Fruit fly (Drosophila melanogaster) whole organism, embryonic: ENCODE results near the gene Cyp4d20.
A peak's percentile ranks its signal among the peaks of the same experiment; 100 is the strongest.

Experiments used
- Adf1 ChIP-seq: fragments of 200-800 bp; sonication (Bioruptor generic); IDR thresholded peaks from 2 replicates; pipeline ENCODE4 v1.3.6; 2022; ENCODE audit warnings: missing biosample characterization, missing genetic modification characterization
- CG10543 ChIP-seq: fragments of 200-800 bp; sonication (Bioruptor generic); optimal IDR thresholded peaks from 3 replicates; lab custom pipeline; 2017; ENCODE audit warnings: missing biosample characterization, mild to moderate bottlenecking, missing genetic modification characterization, moderate library complexity
- CG11085 ChIP-seq: fragments of 200-800 bp; sonication (Bioruptor generic); IDR thresholded peaks from 2 replicates; pipeline ENCODE4 v1.3.6; 2022; ENCODE audit warnings: missing biosample characterization, missing genetic modification characterization
- CG11398 ChIP-seq: fragments of 200-800 bp; sonication (Bioruptor generic); optimal IDR thresholded peaks from 2 replicates; lab custom pipeline; 2016; ENCODE audit warnings: missing biosample characterization, missing genetic modification characterization
- CG11695 ChIP-seq: fragments of 200-800 bp; sonication (Bioruptor generic); IDR thresholded peaks from 3 replicates; pipeline ENCODE4 v1.3.6; 2022; ENCODE audit warnings: missing biosample characterization, missing genetic modification characterization
- CG12769 ChIP-seq: fragments of 200-800 bp; sonication (Bioruptor generic); optimal IDR thresholded peaks from 2 replicates; lab custom pipeline; 2019; ENCODE audit warnings: missing biosample characterization, mild to moderate bottlenecking, missing genetic modification characterization, moderate library complexity
- CG15479 ChIP-seq: fragments of 200-800 bp; sonication (Bioruptor generic); optimal IDR thresholded peaks from 3 replicates; lab custom pipeline; 2019; ENCODE audit warnings: missing biosample characterization, mild to moderate bottlenecking, missing genetic modification characterization, moderate library complexity
- CG17385 ChIP-seq: fragments of 200-800 bp; sonication (Bioruptor generic); optimal IDR thresholded peaks from 3 replicates; lab custom pipeline; 2018; ENCODE audit warnings: missing biosample characterization, mild to moderate bottlenecking, missing genetic modification characterization
- CG1792 ChIP-seq: fragments of 200-800 bp; sonication (Bioruptor generic); optimal IDR thresholded peaks from 2 replicates; lab custom pipeline; 2016; ENCODE audit warnings: missing biosample characterization, missing genetic modification characterization
- CG18599 ChIP-seq: fragments of 200-800 bp; sonication (Bioruptor generic); optimal IDR thresholded peaks from 3 replicates; lab custom pipeline; 2017; ENCODE audit warnings: missing biosample characterization, missing genetic modification characterization, mild to moderate bottlenecking, moderate library complexity, missing genetic modification reagents
- CG2199 ChIP-seq: fragments of 200-800 bp; sonication (Bioruptor generic); IDR thresholded peaks from 3 replicates; pipeline ENCODE4 v1.3.6; 2022; ENCODE audit warnings: missing biosample characterization, missing genetic modification characterization
- CG31388 ChIP-seq: fragments of 200-800 bp; sonication (Bioruptor generic); optimal IDR thresholded peaks from 2 replicates; lab custom pipeline; 2016; ENCODE audit warnings: missing biosample characterization, missing genetic modification characterization
- CG3163 ChIP-seq: fragments of 200-800 bp; sonication (Bioruptor generic); optimal IDR thresholded peaks from 3 replicates; lab custom pipeline; 2016; ENCODE audit warnings: missing biosample characterization, missing genetic modification characterization
- CG32772 ChIP-seq: fragments of 200-800 bp; sonication (Bioruptor generic); IDR thresholded peaks from 2 replicates; pipeline ENCODE4 v1.3.6; 2022; ENCODE audit warnings: missing biosample characterization, missing genetic modification characterization
- CG33557 ChIP-seq: fragments of 200-800 bp; sonication (Bioruptor generic); optimal IDR thresholded peaks from 2 replicates; lab custom pipeline; 2019; ENCODE audit warnings: missing biosample characterization, mild to moderate bottlenecking, missing genetic modification characterization, moderate library complexity
- CG8089 ChIP-seq: fragments of 200-800 bp; sonication (Bioruptor generic); optimal IDR thresholded peaks from 3 replicates; lab custom pipeline; 2016; ENCODE audit warnings: missing biosample characterization, missing genetic modification characterization
- CG8765 ChIP-seq: fragments of 200-800 bp; sonication (Bioruptor generic); IDR thresholded peaks from 2 replicates; pipeline ENCODE4 v1.3.6; 2022; ENCODE audit warnings: missing biosample characterization, missing genetic modification characterization
- CG9817 ChIP-seq: fragments of 200-800 bp; sonication (Bioruptor generic); optimal IDR thresholded peaks from 2 replicates; lab custom pipeline; 2018; ENCODE audit warnings: missing biosample characterization, mild to moderate bottlenecking, missing genetic modification characterization, moderate library complexity
- Camta ChIP-seq: fragments of 200-800 bp; sonication (Bioruptor generic); optimal IDR thresholded peaks from 2 replicates; lab custom pipeline; 2016; ENCODE audit warnings: missing biosample characterization, missing genetic modification characterization
- Chrac-16 ChIP-seq: fragments of 200-800 bp; sonication (Bioruptor generic); optimal IDR thresholded peaks from 3 replicates; lab custom pipeline; 2016; ENCODE audit warnings: missing biosample characterization, missing genetic modification characterization
- D19A ChIP-seq: fragments of 200-800 bp; optimal IDR thresholded peaks from 3 replicates; lab custom pipeline; 2019; ENCODE audit warnings: missing biosample characterization, mild to moderate bottlenecking, missing genetic modification characterization, moderate library complexity
- Drgx ChIP-seq: fragments of 200-800 bp; sonication (Bioruptor generic); IDR thresholded peaks from 2 replicates; pipeline ENCODE4 v1.3.6; 2022; ENCODE audit warnings: missing biosample characterization, missing genetic modification characterization
- HLH3B ChIP-seq: fragments of 200-800 bp; sonication (Bioruptor generic); IDR thresholded peaks from 2 replicates; pipeline ENCODE4 v1.3.6; 2022; ENCODE audit warnings: missing biosample characterization, missing genetic modification characterization
- Lim3 ChIP-seq: fragments of 200-800 bp; sonication (Bioruptor generic); IDR thresholded peaks from 2 replicates; pipeline ENCODE4 v1.3.6; 2022; ENCODE audit warnings: missing biosample characterization, missing genetic modification characterization
- MBD-R2 ChIP-seq: fragments of 200-800 bp; sonication (Bioruptor generic); IDR thresholded peaks from 2 replicates; pipeline ENCODE4 v1.3.6; 2022; ENCODE audit warnings: missing biosample characterization, missing genetic modification characterization
- MTF-1 ChIP-seq: fragments of 200-800 bp; sonication (Bioruptor generic); optimal IDR thresholded peaks from 2 replicates; lab custom pipeline; 2018; ENCODE audit warnings: missing biosample characterization, mild to moderate bottlenecking, missing genetic modification characterization, borderline replicate concordance
- Mad ChIP-seq: fragments of 200-800 bp; sonication (Bioruptor generic); optimal IDR thresholded peaks from 2 replicates; lab custom pipeline; 2016; ENCODE audit warnings: missing biosample characterization, missing genetic modification characterization
- Med ChIP-seq: fragments of 200-800 bp; sonication (Bioruptor generic); peaks from one replicate; lab custom pipeline; 2016; ENCODE audit warnings: missing biosample characterization, missing genetic modification characterization, mild to moderate bottlenecking, inconsistent platforms, moderate library complexity
- Nf-YA ChIP-seq: fragments of 200-800 bp; sonication (Bioruptor generic); IDR thresholded peaks from 2 replicates; pipeline ENCODE4 v1.3.6; 2022; ENCODE audit warnings: missing biosample characterization, missing genetic modification characterization
- Ptx1 ChIP-seq: fragments of 200-800 bp; sonication (Bioruptor generic); IDR thresholded peaks from 2 replicates; pipeline ENCODE4 v1.3.6; 2022; ENCODE audit warnings: missing biosample characterization, missing genetic modification characterization
- TFAM ChIP-seq: fragments of 200-800 bp; sonication (Bioruptor generic); optimal IDR thresholded peaks from 2 replicates; lab custom pipeline; 2017; ENCODE audit warnings: missing biosample characterization, missing genetic modification characterization, inconsistent platforms
- Trl ChIP-seq, 3 experiments: fragments of >200 bp in 2 of 3; fragments of 200-800 bp in 1 of 3; sonication (Bioruptor generic) in 1 of 3; optimal IDR thresholded peaks; 2 replicates in 1 of 3; 3 replicates in 2 of 3; lab custom pipeline; 2016 to 2017; ENCODE audit warnings: missing biosample characterization in 1 of 3, missing genetic modification characterization in 1 of 3
- abd-A ChIP-seq: fragments of 200-800 bp; sonication (Bioruptor generic); optimal IDR thresholded peaks from 3 replicates; lab custom pipeline; 2019; ENCODE audit warnings: missing biosample characterization, mild to moderate bottlenecking, missing genetic modification characterization, moderate library complexity
- ap ChIP-seq: fragments of 200-800 bp; sonication (Bioruptor generic); IDR thresholded peaks from 2 replicates; pipeline ENCODE4 v1.3.6; 2022; ENCODE audit warnings: missing biosample characterization, missing genetic modification characterization
- chinmo ChIP-seq: fragments of 200-800 bp; sonication (Bioruptor generic); IDR thresholded peaks from 4 replicates; pipeline ENCODE4 v1.3.6; 2022; ENCODE audit warnings: missing biosample characterization, missing genetic modification characterization; ENCODE audit not compliant: partially characterized antibody
- crol ChIP-seq: fragments of 200-800 bp; sonication (Bioruptor generic); IDR thresholded peaks from 2 replicates; pipeline ENCODE4 v1.3.6; 2022; ENCODE audit warnings: missing biosample characterization, missing genetic modification characterization
- exex ChIP-seq: fragments of 200-800 bp; sonication (Bioruptor generic); optimal IDR thresholded peaks from 4 replicates; lab custom pipeline; 2018; ENCODE audit warnings: missing biosample characterization, mild to moderate bottlenecking, missing genetic modification characterization, moderate library complexity
- fd102C ChIP-seq: fragments of 200-800 bp; sonication (Bioruptor generic); optimal IDR thresholded peaks from 2 replicates; lab custom pipeline; 2018; ENCODE audit warnings: missing biosample characterization, mild to moderate bottlenecking, missing genetic modification characterization, moderate library complexity
- fd64A ChIP-seq: fragments of 200-800 bp; sonication (Bioruptor generic); optimal IDR thresholded peaks from 3 replicates; lab custom pipeline; 2018; ENCODE audit warnings: missing biosample characterization, mild to moderate bottlenecking, missing genetic modification characterization
- fu2 ChIP-seq: fragments of 200-800 bp; sonication (Bioruptor generic); optimal IDR thresholded peaks from 2 replicates; lab custom pipeline; 2016; ENCODE audit warnings: missing biosample characterization, missing genetic modification characterization
- gsb ChIP-seq: fragments of 200-800 bp; sonication (Bioruptor generic); IDR thresholded peaks from 2 replicates; pipeline ENCODE4 v1.3.6; 2022; ENCODE audit warnings: missing biosample characterization, missing genetic modification characterization
- ind ChIP-seq: fragments of 200-800 bp; sonication (Bioruptor generic); optimal IDR thresholded peaks from 3 replicates; lab custom pipeline; 2016; ENCODE audit warnings: missing biosample characterization, missing genetic modification characterization
- jumu ChIP-seq: fragments of 200-800 bp; sonication (Bioruptor generic); optimal IDR thresholded peaks from 3 replicates; lab custom pipeline; 2016; ENCODE audit warnings: missing biosample characterization, missing genetic modification characterization
- lab ChIP-seq: fragments of 200-800 bp; sonication (Bioruptor generic); optimal IDR thresholded peaks from 3 replicates; lab custom pipeline; 2017; ENCODE audit warnings: missing biosample characterization, missing genetic modification characterization, mild to moderate bottlenecking, moderate library complexity, missing genetic modification reagents
- lov ChIP-seq, 2 experiments: fragments of 200-800 bp in 1 of 2; fragments of >200 bp in 1 of 2; sonication (Bioruptor generic) in 1 of 2; IDR thresholded peaks in 1 of 2; optimal IDR thresholded peaks in 1 of 2; 2 replicates in 1 of 2; 3 replicates in 1 of 2; pipeline versions ENCODE4 v1.3.6 to Lab custom; 2017 to 2022; ENCODE audit warnings: missing biosample characterization in 1 of 2, missing genetic modification characterization in 1 of 2
- mam ChIP-seq: fragments of 200-800 bp; sonication (Bioruptor generic); optimal IDR thresholded peaks from 3 replicates; lab custom pipeline; 2016; ENCODE audit warnings: missing biosample characterization, missing genetic modification characterization
- peb ChIP-seq: fragments of 200-800 bp; sonication (Bioruptor generic); IDR thresholded peaks from 2 replicates; pipeline ENCODE4 v1.3.6; 2022; ENCODE audit warnings: missing biosample characterization, missing genetic modification characterization
- pros ChIP-seq: fragments of 200-800 bp; sonication (Bioruptor generic); optimal IDR thresholded peaks from 3 replicates; lab custom pipeline; 2019; ENCODE audit warnings: missing biosample characterization, mild to moderate bottlenecking, missing genetic modification characterization, moderate library complexity
- pum ChIP-seq: fragments of 200-800 bp; sonication (Bioruptor generic); optimal IDR thresholded peaks from 2 replicates; lab custom pipeline; 2016; ENCODE audit warnings: missing biosample characterization, missing genetic modification characterization
- sens ChIP-seq: fragments of 200-800 bp; sonication (Bioruptor generic); peaks from one replicate; lab custom pipeline; 2016; ENCODE audit warnings: missing biosample characterization, missing genetic modification characterization

Cyp4d20 gene

DNA sequence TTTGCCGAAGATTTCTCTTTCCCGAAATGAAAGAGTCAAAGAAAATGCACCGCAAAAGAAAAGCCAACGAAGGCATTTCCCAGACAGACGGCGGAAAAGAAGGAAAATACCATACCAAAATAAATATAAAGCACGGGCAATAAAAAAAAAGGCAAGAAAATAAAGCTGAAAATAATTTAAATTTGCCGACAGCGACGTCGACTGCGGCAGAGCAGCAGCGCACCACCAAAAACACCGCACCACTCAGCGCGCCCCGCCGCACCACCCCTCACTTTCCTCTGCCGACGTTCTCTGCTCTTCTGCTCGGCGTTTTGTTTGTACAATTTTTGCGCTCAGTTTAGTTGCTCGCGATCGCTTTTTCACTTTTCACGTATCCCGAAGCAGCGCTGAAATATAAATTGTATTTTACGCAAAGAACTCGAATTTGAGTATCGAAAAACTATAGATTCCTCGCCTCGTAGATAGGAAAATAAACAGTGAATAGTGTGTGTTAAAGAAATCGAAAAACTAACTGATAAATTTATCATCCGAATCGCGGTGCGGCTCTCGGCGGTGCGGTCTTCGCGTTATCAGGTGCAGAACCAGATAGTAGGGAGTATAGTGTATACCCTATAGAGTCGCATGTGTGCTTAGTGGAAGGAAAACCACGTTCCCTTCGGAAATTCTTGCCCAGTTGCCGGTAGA lies 20.5 kb downstream of the Cyp4d20 start (continued):
- TF ChIP-seq CG9817 (no peak), peb (GFP tag; lab: Robert Waterston, UW) (no peak), exex (peak; percentile 53), Camta (GFP tag; lab: Kevin White, UChicago) (no peak), CG18599 (GFP tag; lab: Kevin White, UChicago) (peak; percentile 30), fd64A (GFP tag; lab: Kevin White, UChicago) (no peak), Mad (GFP tag; lab: Kevin White, UChicago) (no peak), CG12769 (tag; lab: Kevin White, UChicago) (peak; percentile 41), CG2199 (GFP tag; lab: Robert Waterston, UW) (peak; percentile 17; the same call in 1 of the 3 replicates), Nf-YA (no peak), Trl (optimal IDR thresholded peaks at IDR 0.05; lab: Kevin White, UChicago) (peak in 1 of 2 experiments; percentile 37), Trl (GFP tag; optimal IDR thresholded peaks at IDR 0.05; lab: Kevin White, UChicago) (no peak), MBD-R2 (GFP tag; lab: Robert Waterston, UW) (no peak), Ptx1 (no peak), Med (GFP tag; lab: Kevin White, UChicago) (peak; percentile 55), CG15479 (GFP tag; lab: Kevin White, UChicago) (peak; percentile 62), CG17385 (GFP tag; lab: Kevin White, UChicago) (no peak), pros (GFP tag; lab: Kevin White, UChicago) (no peak), lov (optimal IDR thresholded peaks at IDR 0.05; lab: Kevin White, UChicago) (no peak), lov (GFP tag; IDR thresholded peaks at IDR 0.05; lab: Robert Waterston, UW) (no peak), CG31388 (no peak), fd102C (GFP tag; lab: Kevin White, UChicago) (no peak), CG8765 (GFP tag; lab: Robert Waterston, UW) (no peak), D19A (tag; lab: Kevin White, UChicago) (peak; percentile 76), fu2 (GFP tag; lab: Kevin White, UChicago) (no peak), TFAM (GFP tag; lab: Kevin White, UChicago) (no peak), CG1792 (GFP tag; lab: Kevin White, UChicago) (peak; percentile 3), jumu (no peak), CG11695 (GFP tag; lab: Robert Waterston, UW) (no peak), CG8089 (no peak), HLH3B (GFP tag; lab: Robert Waterston, UW) (no peak), ind (GFP tag; lab: Kevin White, UChicago) (no peak), Chrac-16 (no peak), lab (GFP tag; lab: Kevin White, UChicago) (peak; percentile 42), CG11398 (GFP tag; lab: Kevin White, UChicago) (no peak), gsb (GFP tag; lab: Robert Waterston, UW) (no peak), CG10543 (GFP tag; lab: Kevin White, UChicago) (peak; percentile 76), Drgx (peak; percentile 48), pum (GFP tag; lab: Kevin White, UChicago) (no peak), Adf1 (peak; percentile 100), MTF-1 (GFP tag; lab: Kevin White, UChicago) (no peak), CG33557 (GFP tag; lab: Kevin White, UChicago) (no peak), Lim3 (GFP tag; lab: Robert Waterston, UW) (no peak), sens (GFP tag; lab: Kevin White, UChicago) (peak; percentile 49), CG11085 (no peak), abd-A (no peak), CG32772 (no peak), chinmo (peak; percentile 64; the same call in 2 of the 4 replicates), mam (GFP tag; lab: Kevin White, UChicago) (no peak), CG3163 (GFP tag; lab: Kevin White, UChicago) (peak; percentile 12), crol (peak; percentile 98), ap (GFP tag; lab: Robert Waterston, UW) (no peak)
